Worm (Caenorhabditis elegans): ENCODE results near the gene mfsd-11.

DNA sequence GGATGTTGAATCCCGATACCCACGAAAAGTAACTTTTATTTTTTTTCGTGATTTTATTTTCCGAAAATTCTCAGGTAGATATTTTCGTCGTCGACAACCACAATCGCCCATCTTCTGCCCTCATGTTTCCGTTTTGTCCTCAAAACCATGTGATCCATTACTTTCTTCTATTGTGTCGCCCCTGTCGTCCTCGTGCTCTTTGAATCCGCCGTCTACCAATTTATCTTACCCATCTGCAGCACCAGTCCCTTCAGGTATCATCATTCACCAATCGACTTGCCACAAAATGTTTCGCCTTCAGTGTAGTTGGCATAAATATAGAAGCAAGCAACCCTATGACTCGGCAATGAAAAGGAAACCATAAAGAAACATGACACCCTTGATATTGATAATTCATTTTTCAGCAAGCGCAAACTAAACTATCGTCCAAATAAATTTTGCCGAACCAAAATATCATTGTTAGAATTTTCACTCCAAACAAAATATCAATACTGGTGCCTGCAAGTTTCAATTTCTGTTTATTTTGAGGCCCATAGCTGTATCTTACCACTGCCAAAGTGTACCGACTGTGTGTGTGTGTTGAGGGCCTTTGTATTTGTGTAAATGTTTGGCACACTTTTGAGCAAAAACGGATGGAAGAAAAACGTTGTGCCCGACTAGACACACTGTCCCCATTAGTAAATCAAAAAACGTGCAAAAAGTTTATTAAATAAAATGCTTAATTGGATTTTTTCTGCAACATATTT, 13.9 kb upstream of the mfsd-11 start:
- TF ChIP-seq skn-1 (tag; optimal IDR thresholded peaks at IDR 0.05) (no peak), aly-2 (tag; optimal IDR thresholded peaks at IDR 0.05) (no peak), R02D3.7 (tag; optimal IDR thresholded peaks at IDR 0.05) (no peak), nhr-10 (tag; optimal IDR thresholded peaks at IDR 0.05) (no peak), lsy-2 (tag; optimal IDR thresholded peaks at IDR 0.05) (peak in 1 of 2 experiments; percentile 15), egl-27 (tag; optimal IDR thresholded peaks at IDR 0.05) (no peak), lin-11 (tag; optimal IDR thresholded peaks at IDR 0.05) (no peak), unc-62 (GFP tag; optimal IDR thresholded peaks at IDR 0.05) (no peak), nhr-12 (tag; optimal IDR thresholded peaks at IDR 0.05) (no peak), zag-1 (tag; optimal IDR thresholded peaks at IDR 0.05) (no peak), ceh-82 (tag; optimal IDR thresholded peaks at IDR 0.05) (no peak), ztf-4 (tag; optimal IDR thresholded peaks at IDR 0.05) (no peak), snpc-4 (tag; optimal IDR thresholded peaks at IDR 0.05) (no peak), mab-5 (tag; optimal IDR thresholded peaks at IDR 0.05) (no peak)

All from whole organism, L2 larva.